Worm (Caenorhabditis elegans): ENCODE results near the gene srh-195.

DNA sequence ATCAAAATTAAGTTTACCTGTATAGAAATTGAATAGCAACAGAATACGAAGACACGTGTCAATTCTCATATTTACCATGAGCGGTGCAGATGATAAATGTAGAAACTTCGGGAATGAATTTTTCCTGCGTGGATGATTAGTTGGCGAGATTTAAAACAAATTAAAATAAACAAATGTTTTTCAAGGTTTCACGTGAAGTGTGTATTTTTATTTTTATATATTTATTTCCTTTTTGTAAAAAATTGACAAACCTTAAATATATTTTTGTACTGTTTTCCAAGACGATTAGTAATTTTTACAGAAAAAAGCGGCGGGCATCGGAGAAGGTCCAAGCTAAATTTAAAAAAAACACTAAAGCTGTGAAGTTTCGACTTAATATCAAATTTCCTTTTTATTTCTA, 41.2 kb downstream of the srh-195 start, which contains the start of gene F07E5.8:
- TF ChIP-seq fkh-4 (tag; optimal IDR thresholded peaks at IDR 0.05; ENCODE audit: borderline replicate concordance) (no peak), nhr-77 (tag; optimal IDR thresholded peaks at IDR 0.05) (no peak), aly-2 (tag; optimal IDR thresholded peaks at IDR 0.05) (no peak), pqm-1 (tag; optimal IDR thresholded peaks at IDR 0.05) (no peak), rnt-1 (tag; optimal IDR thresholded peaks at IDR 0.05) (no peak), snu-23 (GFP tag; optimal IDR thresholded peaks at IDR 0.05) (no peak), nhr-237 (tag; optimal IDR thresholded peaks at IDR 0.05) (no peak), unc-86 (tag; optimal IDR thresholded peaks at IDR 0.05) (no peak)

Measured in whole organism, L1 larva.